Fruit fly (Drosophila melanogaster): Measurements from ENCODE around the gene Myt1.
A peak's percentile ranks its signal among the peaks of the same experiment; 100 is the strongest.

Myt1 gene

DNA sequence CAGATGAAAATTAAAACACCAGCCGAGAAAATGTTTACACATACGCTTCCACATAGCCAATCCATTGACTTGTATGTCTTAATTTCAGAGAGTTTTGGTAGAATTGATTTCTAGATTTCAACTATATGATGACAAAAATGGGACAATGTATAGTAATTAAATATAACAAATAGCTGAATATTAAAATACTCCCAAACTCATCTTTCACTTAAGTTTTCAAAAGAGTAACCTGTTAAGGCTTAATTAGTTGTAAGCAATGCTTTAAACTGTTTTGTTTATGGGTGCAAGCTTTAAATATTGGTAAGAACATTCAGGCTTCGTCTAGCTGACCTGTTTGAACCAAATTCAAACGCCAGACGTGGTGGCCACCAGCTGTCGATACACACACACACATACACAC is 49.3 kb upstream of the Myt1 start (continued):
- TF ChIP-seq CG2120 (GFP tag; optimal IDR thresholded peaks at IDR 0.05): peak; percentile 16
- TF ChIP-seq luna (GFP tag; optimal IDR thresholded peaks at IDR 0.05): no peak
- TF ChIP-seq otp (GFP tag; IDR thresholded peaks at IDR 0.05): no peak
- no peak for TF ChIP-seq CG5245 (GFP tag; optimal IDR thresholded peaks at IDR 0.05)
- no peak for TF ChIP-seq CG6272 (GFP tag; IDR thresholded peaks at IDR 0.05)
- no peak for TF ChIP-seq Pdp1 (GFP tag; optimal IDR thresholded peaks at IDR 0.05)
- TF ChIP-seq Lhr (GFP tag; optimal IDR thresholded peaks at IDR 0.05): no peak
- TF ChIP-seq CG8388 (GFP tag; optimal IDR thresholded peaks at IDR 0.05): peak; percentile 5
- no peak for TF ChIP-seq CG4404 (GFP tag; IDR thresholded peaks at IDR 0.05)
- no peak for TF ChIP-seq kay (GFP tag; optimal IDR thresholded peaks at IDR 0.05)
- peak; percentile 47; the same call in 1 of the 3 replicates for TF ChIP-seq dysf (GFP tag; IDR thresholded peaks at IDR 0.05)
- TF ChIP-seq Doc2 (GFP tag; IDR thresholded peaks at IDR 0.05): no peak
- TF ChIP-seq Sox100B (GFP tag; optimal IDR thresholded peaks at IDR 0.05): peak; percentile 36
- no peak for TF ChIP-seq CG3407 (GFP tag; optimal IDR thresholded peaks at IDR 0.05)
- TF ChIP-seq Stat92E (GFP tag; optimal IDR thresholded peaks at IDR 0.05): no peak
- 0 out of 2 replicates have a peak, but pooled peaks have one; percentile 7 for TF ChIP-seq gsb (GFP tag; IDR thresholded peaks at IDR 0.05)
- no peak for TF ChIP-seq C15 (GFP tag; IDR thresholded peaks at IDR 0.05)
- TF ChIP-seq ERR (GFP tag; optimal IDR thresholded peaks at IDR 0.05): no peak
- no peak for TF ChIP-seq D19B (GFP tag; optimal IDR thresholded peaks at IDR 0.05)
- TF ChIP-seq CG2199 (GFP tag; IDR thresholded peaks at IDR 0.05): no peak
- TF ChIP-seq CG11085 (GFP tag; IDR thresholded peaks at IDR 0.05): no peak
- TF ChIP-seq Dfd (GFP tag; optimal IDR thresholded peaks at IDR 0.05): no peak
- TF ChIP-seq Rx (GFP tag; IDR thresholded peaks at IDR 0.05): no peak
- no peak for TF ChIP-seq CG10543 (GFP tag; optimal IDR thresholded peaks at IDR 0.05)
- no peak for TF ChIP-seq pb (GFP tag; optimal IDR thresholded peaks at IDR 0.05)
- TF ChIP-seq Camta (GFP tag; optimal IDR thresholded peaks at IDR 0.05): no peak
- no peak for TF ChIP-seq crol (GFP tag; IDR thresholded peaks at IDR 0.05)
- no peak for TF ChIP-seq ken (GFP tag; IDR thresholded peaks at IDR 0.05)
- TF ChIP-seq Hand (GFP tag; optimal IDR thresholded peaks at IDR 0.05): no peak
- TF ChIP-seq CG10462 (GFP tag; optimal IDR thresholded peaks at IDR 0.05): no peak
- TF ChIP-seq CG17568 (GFP tag; optimal IDR thresholded peaks at IDR 0.05): no peak
- peak; percentile 58 for TF ChIP-seq CG11504 (tag; optimal IDR thresholded peaks at IDR 0.05)
- no peak for TF ChIP-seq Taf1 (GFP tag; IDR thresholded peaks at IDR 0.05)
- no peak for TF ChIP-seq CG34422 (GFP tag; IDR thresholded peaks at IDR 0.05)
- TF ChIP-seq H15 (GFP tag; IDR thresholded peaks at IDR 0.05): no peak
- no peak for TF ChIP-seq zen (tag; optimal IDR thresholded peaks at IDR 0.05)
- TF ChIP-seq CG18011 (GFP tag; optimal IDR thresholded peaks at IDR 0.05): no peak
- no peak for TF ChIP-seq CG8359 (GFP tag; optimal IDR thresholded peaks at IDR 0.05; ENCODE audit: borderline replicate concordance)
- TF ChIP-seq Xrp1 (GFP tag; IDR thresholded peaks at IDR 0.05): no peak
- no peak for TF ChIP-seq CG4820 (GFP tag; optimal IDR thresholded peaks at IDR 0.05)
- no peak for TF ChIP-seq Med (GFP tag)
- TF ChIP-seq Sox102F (GFP tag; optimal IDR thresholded peaks at IDR 0.05): peak; percentile 57
- no peak for TF ChIP-seq insv (GFP tag; optimal IDR thresholded peaks at IDR 0.05)
- TF ChIP-seq CG3847 (GFP tag; IDR thresholded peaks at IDR 0.05): peak; percentile 24; the same call in 1 of the 2 replicates
- TF ChIP-seq tin (GFP tag; optimal IDR thresholded peaks at IDR 0.05): no peak
- TF ChIP-seq Oaz (GFP tag; IDR thresholded peaks at IDR 0.05): no peak
- TF ChIP-seq CG3163 (GFP tag; optimal IDR thresholded peaks at IDR 0.05): no peak
- TF ChIP-seq CG6654 (GFP tag; optimal IDR thresholded peaks at IDR 0.05): peak; percentile 17
- TF ChIP-seq CG10366 (GFP tag; IDR thresholded peaks at IDR 0.05): no peak; the same call in 1 of the 2 replicates
- TF ChIP-seq Ptx1 (GFP tag; IDR thresholded peaks at IDR 0.05): no peak; the same call in 1 of the 2 replicates
- TF ChIP-seq ind (GFP tag; optimal IDR thresholded peaks at IDR 0.05): peak; percentile 3
- no peak for TF ChIP-seq tx (GFP tag; optimal IDR thresholded peaks at IDR 0.05)

Data from whole organism, embryonic.